Fruit fly (Drosophila melanogaster) whole organism, embryonic: ENCODE results near the gene Lrr47.

Experiments used
- Asciz ChIP-seq: fragments of 200-800 bp; sonication (Bioruptor generic); optimal IDR thresholded peaks from 2 replicates; lab custom pipeline; 2017; ENCODE audit warnings: missing biosample characterization, mild to moderate bottlenecking, missing genetic modification characterization, missing genetic modification reagents
- CG1233 ChIP-seq: fragments of 200-800 bp; sonication (Bioruptor generic); optimal IDR thresholded peaks from 4 replicates; lab custom pipeline; 2018; ENCODE audit warnings: missing biosample characterization, mild to moderate bottlenecking, missing genetic modification characterization
- CG13287 ChIP-seq: fragments of 200-800 bp; sonication (Bioruptor generic); IDR thresholded peaks from 2 replicates; pipeline ENCODE4 v1.3.6; 2022; ENCODE audit warnings: missing biosample characterization, missing genetic modification characterization; ENCODE audit not compliant: partially characterized antibody
- CG15073 ChIP-seq: fragments of 200-800 bp; sonication (Bioruptor generic); optimal IDR thresholded peaks from 2 replicates; lab custom pipeline; 2016; ENCODE audit warnings: missing biosample characterization, missing genetic modification characterization
- CG15269 ChIP-seq: fragments of 200-800 bp; sonication (Bioruptor generic); optimal IDR thresholded peaks from 2 replicates; lab custom pipeline; 2018; ENCODE audit warnings: missing biosample characterization, mild to moderate bottlenecking, missing genetic modification characterization, moderate library complexity
- CG15601 ChIP-seq: fragments of 200-800 bp; sonication (Bioruptor generic); optimal IDR thresholded peaks from 3 replicates; lab custom pipeline; 2019; ENCODE audit warnings: missing biosample characterization, mild to moderate bottlenecking, missing genetic modification characterization, moderate library complexity
- CG16815 ChIP-seq: fragments of 200-800 bp; sonication (Bioruptor generic); optimal IDR thresholded peaks from 3 replicates; lab custom pipeline; 2017; ENCODE audit warnings: missing biosample characterization, mild to moderate bottlenecking, missing genetic modification characterization
- CG16863 ChIP-seq: fragments of 200-800 bp; sonication (Bioruptor generic); optimal IDR thresholded peaks from 3 replicates; lab custom pipeline; 2016; ENCODE audit warnings: missing biosample characterization, missing genetic modification characterization
- CG17568 ChIP-seq: fragments of 200-800 bp; sonication (Bioruptor generic); optimal IDR thresholded peaks from 2 replicates; lab custom pipeline; 2018; ENCODE audit warnings: missing biosample characterization, mild to moderate bottlenecking, missing genetic modification characterization, moderate library complexity
- CG1792 ChIP-seq: fragments of 200-800 bp; sonication (Bioruptor generic); optimal IDR thresholded peaks from 2 replicates; lab custom pipeline; 2016; ENCODE audit warnings: missing biosample characterization, missing genetic modification characterization
- CG2712 ChIP-seq: fragments of 200-800 bp; optimal IDR thresholded peaks from 3 replicates; lab custom pipeline; 2019; ENCODE audit warnings: missing biosample characterization, mild to moderate bottlenecking, missing genetic modification characterization, moderate library complexity
- CG31388 ChIP-seq: fragments of 200-800 bp; sonication (Bioruptor generic); optimal IDR thresholded peaks from 2 replicates; lab custom pipeline; 2016; ENCODE audit warnings: missing biosample characterization, missing genetic modification characterization
- CG3407 ChIP-seq: fragments of 200-800 bp; sonication (Bioruptor generic); optimal IDR thresholded peaks from 2 replicates; lab custom pipeline; 2018; ENCODE audit warnings: missing biosample characterization, mild to moderate bottlenecking, missing genetic modification characterization
- CG4424 ChIP-seq: fragments of 200-800 bp; sonication (Bioruptor generic); optimal IDR thresholded peaks from 3 replicates; lab custom pipeline; 2016; ENCODE audit warnings: missing biosample characterization, missing genetic modification characterization
- CG4820 ChIP-seq: fragments of 200-800 bp; sonication (Bioruptor generic); optimal IDR thresholded peaks from 3 replicates; lab custom pipeline; 2016; ENCODE audit warnings: missing biosample characterization, missing genetic modification characterization
- CG6765 ChIP-seq: fragments of 200-800 bp; sonication (Bioruptor generic); optimal IDR thresholded peaks from 3 replicates; lab custom pipeline; 2017; ENCODE audit warnings: missing biosample characterization, mild to moderate bottlenecking, missing genetic modification characterization
- CG6813 ChIP-seq: fragments of 200-800 bp; sonication (Bioruptor generic); optimal IDR thresholded peaks from 2 replicates; lab custom pipeline; 2017; ENCODE audit warnings: missing biosample characterization, missing genetic modification characterization, mild to moderate bottlenecking, moderate library complexity, missing genetic modification reagents
- D ChIP-seq, 2 experiments: fragments of 200-800 bp in 1 of 2; fragments of >200 bp in 1 of 2; sonication (Bioruptor generic) in 1 of 2; optimal IDR thresholded peaks; 2 replicates in 1 of 2; 3 replicates in 1 of 2; lab custom pipeline; 2017; ENCODE audit warnings: mild to moderate bottlenecking in 1 of 2, missing biosample characterization in 1 of 2, missing genetic modification characterization in 1 of 2, missing genetic modification reagents in 1 of 2
- Ets65A ChIP-seq: fragments of 200-800 bp; sonication (Bioruptor generic); peaks from one replicate; lab custom pipeline; 2016; ENCODE audit warnings: missing biosample characterization, missing genetic modification characterization
- Gsc ChIP-seq: fragments of 200-800 bp; sonication (Bioruptor generic); IDR thresholded peaks from 2 replicates; pipeline ENCODE4 v1.3.6; 2022; ENCODE audit warnings: missing biosample characterization, missing genetic modification characterization
- Hr78 ChIP-seq, 2 experiments: fragments of 200-800 bp in 1 of 2; fragments of >200 bp in 1 of 2; sonication (Bioruptor generic) in 1 of 2; optimal IDR thresholded peaks; 2 replicates each; lab custom pipeline; 2017 to 2019; ENCODE audit warnings: missing biosample characterization in 2 of 2, missing genetic modification characterization in 2 of 2, mild to moderate bottlenecking in 1 of 2, moderate library complexity in 1 of 2
- Jarid2 ChIP-seq: fragments of 200-800 bp; sonication (Bioruptor generic); optimal IDR thresholded peaks from 3 replicates; lab custom pipeline; 2017; ENCODE audit warnings: mild to moderate bottlenecking, missing biosample characterization, missing genetic modification reagents, missing genetic modification characterization
- Mad ChIP-seq: fragments of 200-800 bp; sonication (Bioruptor generic); optimal IDR thresholded peaks from 2 replicates; lab custom pipeline; 2016; ENCODE audit warnings: missing biosample characterization, missing genetic modification characterization
- Myb ChIP-seq: fragments of 200-800 bp; sonication (Bioruptor generic); optimal IDR thresholded peaks from 2 replicates; lab custom pipeline; 2016; ENCODE audit warnings: missing biosample characterization, missing genetic modification characterization
- Oaz ChIP-seq: fragments of 200-800 bp; sonication (Bioruptor generic); IDR thresholded peaks from 2 replicates; pipeline ENCODE4 v1.3.6; 2022; ENCODE audit warnings: missing biosample characterization, missing genetic modification characterization
- Spps ChIP-seq: fragments of 200-800 bp; sonication (Bioruptor generic); optimal IDR thresholded peaks from 2 replicates; lab custom pipeline; 2018; ENCODE audit warnings: missing biosample characterization, mild to moderate bottlenecking, missing genetic modification characterization
- Trl ChIP-seq, 3 experiments: fragments of >200 bp in 2 of 3; fragments of 200-800 bp in 1 of 3; sonication (Bioruptor generic) in 1 of 3; optimal IDR thresholded peaks; 2 replicates in 1 of 3; 3 replicates in 2 of 3; lab custom pipeline; 2016 to 2017; ENCODE audit warnings: missing biosample characterization in 1 of 3, missing genetic modification characterization in 1 of 3
- Xrp1 ChIP-seq: fragments of 200-800 bp; sonication (Bioruptor generic); IDR thresholded peaks from 2 replicates; pipeline ENCODE4 v1.3.6; 2022; ENCODE audit warnings: missing biosample characterization, missing genetic modification characterization
- bsh ChIP-seq, 2 experiments: fragments of 200-800 bp; sonication (Bioruptor generic); optimal IDR thresholded peaks; 2 replicates each; lab custom pipeline; 2017 to 2018; ENCODE audit warnings: mild to moderate bottlenecking in 2 of 2, missing biosample characterization in 2 of 2, missing genetic modification characterization in 2 of 2, moderate library complexity in 1 of 2
- cad ChIP-seq: fragments of >200 bp; optimal IDR thresholded peaks from 2 replicates; lab custom pipeline; 2017; ENCODE audit warnings: missing biosample characterization, missing genetic modification characterization
- cato ChIP-seq: fragments of 200-800 bp; sonication (Bioruptor generic); optimal IDR thresholded peaks from 2 replicates; lab custom pipeline; 2016; ENCODE audit warnings: missing biosample characterization, missing genetic modification characterization, borderline replicate concordance
- corto ChIP-seq: fragments of 200-800 bp; sonication (Bioruptor generic); optimal IDR thresholded peaks from 2 replicates; lab custom pipeline; 2016; ENCODE audit warnings: missing biosample characterization, mild to moderate bottlenecking, missing genetic modification characterization, moderate library complexity
- croc ChIP-seq: fragments of 200-800 bp; sonication (Bioruptor generic); conservative IDR thresholded peaks from 3 replicates; pipeline ENCODE4 v1.3.6; 2022; ENCODE audit warnings: missing biosample characterization, missing genetic modification characterization
- dpn ChIP-seq, 2 experiments: fragments of 200-800 bp; sonication (Bioruptor generic); optimal IDR thresholded peaks; 3 replicates each; lab custom pipeline; 2016; ENCODE audit warnings: missing biosample characterization in 2 of 2, missing genetic modification characterization in 2 of 2
- fd102C ChIP-seq: fragments of 200-800 bp; sonication (Bioruptor generic); optimal IDR thresholded peaks from 2 replicates; lab custom pipeline; 2018; ENCODE audit warnings: missing biosample characterization, mild to moderate bottlenecking, missing genetic modification characterization, moderate library complexity
- ftz-f1 ChIP-seq: fragments of 200-800 bp; sonication (Bioruptor generic); optimal IDR thresholded peaks from 2 replicates; lab custom pipeline; 2016; ENCODE audit warnings: missing biosample characterization, missing genetic modification characterization
- fu2 ChIP-seq: fragments of 200-800 bp; sonication (Bioruptor generic); optimal IDR thresholded peaks from 2 replicates; lab custom pipeline; 2016; ENCODE audit warnings: missing biosample characterization, missing genetic modification characterization
- gce ChIP-seq: fragments of 200-800 bp; sonication (Bioruptor generic); IDR thresholded peaks from 3 replicates; pipeline ENCODE4 v1.3.6; 2022; ENCODE audit warnings: missing biosample characterization, missing genetic modification characterization
- h ChIP-seq: fragments of >200 bp; optimal IDR thresholded peaks from 2 replicates; lab custom pipeline; 2017
- klu ChIP-seq: fragments of 200-800 bp; sonication (Bioruptor generic); IDR thresholded peaks from 2 replicates; pipeline ENCODE4 v1.3.6; 2022; ENCODE audit warnings: missing biosample characterization, missing genetic modification characterization
- onecut ChIP-seq: fragments of 200-800 bp; sonication (Bioruptor generic); IDR thresholded peaks from 2 replicates; pipeline ENCODE4 v1.3.6; 2022; ENCODE audit warnings: missing biosample characterization, missing genetic modification characterization
- org-1 ChIP-seq: fragments of 200-800 bp; sonication (Bioruptor generic); optimal IDR thresholded peaks from 2 replicates; lab custom pipeline; 2017; ENCODE audit warnings: missing biosample characterization, missing genetic modification characterization
- pan ChIP-seq, 4 experiments: fragments of >200 bp in 3 of 4; fragments of 200-800 bp in 1 of 4; sonication (Bioruptor generic) in 1 of 4; optimal IDR thresholded peaks in 3 of 4; IDR thresholded peaks in 1 of 4; 2 replicates each; pipeline versions ENCODE4 v1.3.6 to Lab custom; 2017 to 2022; ENCODE audit warnings: missing biosample characterization in 2 of 4, missing genetic modification characterization in 2 of 4, mixed read lengths in 1 of 4
- peb ChIP-seq: fragments of 200-800 bp; sonication (Bioruptor generic); IDR thresholded peaks from 2 replicates; pipeline ENCODE4 v1.3.6; 2022; ENCODE audit warnings: missing biosample characterization, missing genetic modification characterization
- ro ChIP-seq: fragments of 200-800 bp; sonication (Bioruptor generic); IDR thresholded peaks from 2 replicates; pipeline ENCODE4 v1.3.6; 2022; ENCODE audit warnings: missing biosample characterization, missing genetic modification characterization
- sob ChIP-seq: fragments of 200-800 bp; sonication (Bioruptor generic); IDR thresholded peaks from 2 replicates; pipeline ENCODE4 v1.3.6; 2022; ENCODE audit warnings: missing biosample characterization, missing genetic modification characterization
- tin ChIP-seq: fragments of 200-800 bp; sonication (Bioruptor generic); optimal IDR thresholded peaks from 3 replicates; lab custom pipeline; 2016; ENCODE audit warnings: missing biosample characterization, missing genetic modification characterization
- tup ChIP-seq: fragments of 200-800 bp; sonication (Bioruptor generic); optimal IDR thresholded peaks from 2 replicates; lab custom pipeline; 2016; ENCODE audit warnings: missing biosample characterization, mild to moderate bottlenecking, missing genetic modification characterization, moderate library complexity
- vfl ChIP-seq: fragments of 200-800 bp; sonication (Bioruptor generic); optimal IDR thresholded peaks from 2 replicates; lab custom pipeline; 2016; ENCODE audit warnings: missing biosample characterization, missing genetic modification characterization

The Lrr47 gene

dm6 chr2L:10497106-10497800 is 19.9 kb upstream of the Lrr47 start (continued):
- TF ChIP-seq cad (GFP tag; lab: Kevin White, UChicago) (no peak), Asciz (GFP tag; lab: Kevin White, UChicago) (peak; percentile 65), CG17568 (GFP tag; lab: Kevin White, UChicago) (peak; percentile 16), CG6765 (GFP tag; lab: Kevin White, UChicago) (no peak), CG15073 (GFP tag; lab: Kevin White, UChicago) (no peak), Ets65A (peak; percentile 91), CG15601 (tag; lab: Kevin White, UChicago) (no peak), Myb (GFP tag; lab: Kevin White, UChicago) (no peak), Gsc (no peak), CG1233 (peak; percentile 15), corto (GFP tag; lab: Kevin White, UChicago) (no peak), onecut (no peak), CG4424 (GFP tag; lab: Kevin White, UChicago) (no peak), CG2712 (tag; lab: Kevin White, UChicago) (peak; percentile 6), ftz-f1 (GFP tag; lab: Kevin White, UChicago) (no peak), croc (GFP tag; lab: Robert Waterston, UW) (no peak), Xrp1 (peak; percentile 62), Jarid2 (GFP tag; lab: Kevin White, UChicago) (no peak), CG31388 (GFP tag; lab: Kevin White, UChicago) (no peak), org-1 (GFP tag; lab: Kevin White, UChicago) (no peak), ro (GFP tag; lab: Robert Waterston, UW) (no peak), D (optimal IDR thresholded peaks at IDR 0.05; lab: Kevin White, UChicago) (no peak), D (GFP tag; optimal IDR thresholded peaks at IDR 0.05; lab: Kevin White, UChicago) (no peak), tup (GFP tag; lab: Kevin White, UChicago) (no peak), CG16815 (GFP tag; lab: Kevin White, UChicago) (no peak), dpn (GFP tag; optimal IDR thresholded peaks at IDR 0.05; lab: Kevin White, UChicago) (no peak), gce (no peak), fd102C (GFP tag; lab: Kevin White, UChicago) (no peak), pan (optimal IDR thresholded peaks at IDR 0.05; lab: Kevin White, UChicago) (no peak), pan (GFP tag; optimal IDR thresholded peaks at IDR 0.05 in 1 of 2, IDR thresholded peaks at IDR 0.05 in 1 of 2) (no peak), Oaz (GFP tag; lab: Robert Waterston, UW) (no peak), peb (GFP tag; lab: Robert Waterston, UW) (no peak), Spps (tag; lab: Kevin White, UChicago) (peak; percentile 29), cato (no peak), CG1792 (GFP tag; lab: Kevin White, UChicago) (peak; percentile 14), klu (GFP tag; lab: Robert Waterston, UW) (no peak), tin (no peak), bsh (GFP tag; optimal IDR thresholded peaks at IDR 0.05; lab: Kevin White, UChicago) (peak in 1 of 2 experiments; percentile 63), fu2 (GFP tag; lab: Kevin White, UChicago) (no peak), sob (GFP tag; lab: Robert Waterston, UW) (no peak), CG4820 (GFP tag; lab: Kevin White, UChicago) (no peak), CG16863 (no peak), Hr78 (GFP tag; optimal IDR thresholded peaks at IDR 0.05; lab: Kevin White, UChicago) (peak in 1 of 2 experiments; percentile 18), Trl (optimal IDR thresholded peaks at IDR 0.05; lab: Kevin White, UChicago) (no peak), Trl (GFP tag; optimal IDR thresholded peaks at IDR 0.05; lab: Kevin White, UChicago) (no peak), vfl (no peak), CG3407 (peak; percentile 63), CG6813 (GFP tag; lab: Kevin White, UChicago) (peak; percentile 52), h (lab: Kevin White, UChicago) (no peak), CG13287 (GFP tag; lab: Robert Waterston, UW) (no peak), Mad (no peak), CG15269 (tag; lab: Kevin White, UChicago) (no peak)
